Fruit fly (Drosophila melanogaster) whole organism, adult: Measurements from ENCODE around the gene CG43102.

Experiments
- CG11617 ChIP-seq: fragments of 200-800 bp; sonication (Bioruptor generic); optimal IDR thresholded peaks from 2 replicates; lab custom pipeline; 2017; ENCODE audit warnings: mild to moderate bottlenecking, missing biosample characterization, missing genetic modification reagents, missing genetic modification characterization
- CG12768 ChIP-seq: fragments of 200-800 bp; sonication (Bioruptor generic); optimal IDR thresholded peaks from 2 replicates; lab custom pipeline; 2017; ENCODE audit warnings: missing biosample characterization, missing genetic modification characterization, mild to moderate bottlenecking, moderate library complexity, missing genetic modification reagents
- CG14711 ChIP-seq: fragments of 200-800 bp; sonication (Bioruptor generic); optimal IDR thresholded peaks from 2 replicates; lab custom pipeline; 2018; ENCODE audit warnings: missing biosample characterization, mild to moderate bottlenecking, missing genetic modification characterization, moderate library complexity
- CG1620 ChIP-seq: fragments of 200-800 bp; sonication (Bioruptor generic); optimal IDR thresholded peaks from 2 replicates; lab custom pipeline; 2016; ENCODE audit warnings: missing biosample characterization, missing genetic modification characterization
- CG33017 ChIP-seq: fragments of 200-800 bp; sonication (Bioruptor generic); optimal IDR thresholded peaks from 2 replicates; lab custom pipeline; 2018; ENCODE audit warnings: missing biosample characterization, mild to moderate bottlenecking, missing genetic modification characterization, moderate library complexity
- CG5204 ChIP-seq: fragments of 200-800 bp; sonication (Bioruptor generic); optimal IDR thresholded peaks from 2 replicates; lab custom pipeline; 2016; ENCODE audit warnings: missing biosample characterization, missing genetic modification characterization
- CG7045 ChIP-seq: fragments of 200-800 bp; sonication (Bioruptor generic); optimal IDR thresholded peaks from 2 replicates; lab custom pipeline; 2017; ENCODE audit warnings: missing biosample characterization, mild to moderate bottlenecking, missing genetic modification characterization
- CG7101 ChIP-seq: fragments of 200-800 bp; sonication (Bioruptor generic); optimal IDR thresholded peaks from 2 replicates; lab custom pipeline; 2018; ENCODE audit warnings: missing biosample characterization, mild to moderate bottlenecking, missing genetic modification characterization, moderate library complexity
- Clk ChIP-seq: fragments of 200-800 bp; sonication (Bioruptor generic); optimal IDR thresholded peaks from 2 replicates; lab custom pipeline; 2017; ENCODE audit warnings: missing biosample characterization, missing genetic modification characterization
- Crg-1 ChIP-seq: fragments of 200-800 bp; sonication (Bioruptor generic); optimal IDR thresholded peaks from 2 replicates; lab custom pipeline; 2016; ENCODE audit warnings: missing biosample characterization, missing genetic modification characterization
- Hr96 ChIP-seq: fragments of 200-800 bp; sonication (Bioruptor generic); optimal IDR thresholded peaks from 2 replicates; lab custom pipeline; 2016; ENCODE audit warnings: missing biosample characterization, missing genetic modification characterization
- Mnt ChIP-seq: fragments of 200-800 bp; sonication (Bioruptor generic); optimal IDR thresholded peaks from 2 replicates; lab custom pipeline; 2016; ENCODE audit warnings: missing biosample characterization, mild to moderate bottlenecking, missing genetic modification characterization
- bab1 ChIP-seq: fragments of 200-800 bp; sonication (Bioruptor generic); optimal IDR thresholded peaks from 3 replicates; lab custom pipeline; 2019; ENCODE audit warnings: missing biosample characterization, mild to moderate bottlenecking, missing genetic modification characterization, moderate library complexity
- cic ChIP-seq: fragments of 200-800 bp; sonication (Bioruptor generic); optimal IDR thresholded peaks from 2 replicates; lab custom pipeline; 2017; ENCODE audit warnings: missing biosample characterization, mild to moderate bottlenecking, missing genetic modification characterization, moderate library complexity
- cnc ChIP-seq, 2 experiments: fragments of >200 bp; optimal IDR thresholded peaks; 2 replicates each; lab custom pipeline; 2017
- kay ChIP-seq: fragments of 200-800 bp; sonication (Bioruptor generic); peaks from one replicate; lab custom pipeline; 2016; ENCODE audit warnings: missing biosample characterization, missing genetic modification characterization, borderline replicate concordance
- ovo ChIP-seq: fragments of 200-800 bp; sonication (Bioruptor generic); optimal IDR thresholded peaks from 2 replicates; lab custom pipeline; 2016; ENCODE audit warnings: missing biosample characterization, missing genetic modification characterization
- pad ChIP-seq: fragments of 200-800 bp; sonication (Bioruptor generic); optimal IDR thresholded peaks from 3 replicates; lab custom pipeline; 2017; ENCODE audit warnings: missing biosample characterization, missing genetic modification characterization, mild to moderate bottlenecking, moderate library complexity, missing genetic modification reagents
- tj ChIP-seq: fragments of 200-800 bp; sonication (Bioruptor generic); optimal IDR thresholded peaks from 3 replicates; lab custom pipeline; 2017; ENCODE audit warnings: missing biosample characterization, mild to moderate bottlenecking, missing genetic modification characterization, moderate library complexity
- toe ChIP-seq: fragments of 200-800 bp; sonication (Bioruptor generic); optimal IDR thresholded peaks from 2 replicates; lab custom pipeline; 2016; ENCODE audit warnings: missing biosample characterization, missing genetic modification characterization

The CG43102 gene

dm6 chr3R:17759773-17760476 is 34.4 kb downstream of the CG43102 start:
- TF ChIP-seq CG5204 (peak; percentile 11), Mnt (no peak), CG12768 (GFP tag; lab: Kevin White, UChicago) (no peak), kay (peak; percentile 56), cic (GFP tag; lab: Kevin White, UChicago) (peak; percentile 3), tj (GFP tag; lab: Kevin White, UChicago) (peak; percentile 12)

- TF ChIP-seq cnc (optimal IDR thresholded peaks at IDR 0.05; lab: Kevin White, UChicago) = no peak
- peak; percentile 4 for TF ChIP-seq CG7101 (tag; lab: Kevin White, UChicago)
- no peak for TF ChIP-seq pad (GFP tag; lab: Kevin White, UChicago)
- TF ChIP-seq ovo (GFP tag; lab: Kevin White, UChicago) = peak; percentile 24
- peak; percentile 72 for TF ChIP-seq kay
- peak; percentile 50 for TF ChIP-seq Mnt
- peak; percentile 42 for TF ChIP-seq cic (GFP tag; lab: Kevin White, UChicago)
- no peak for TF ChIP-seq Clk
- TF ChIP-seq CG33017 = peak; percentile 25
Measured at dm6 chr3R:17758905-17759304, 35.4 kb downstream of the CG43102 start.

- TF ChIP-seq CG7101 (tag; lab: Kevin White, UChicago) (no peak), Mnt (no peak), cic (GFP tag; lab: Kevin White, UChicago) (no peak), CG5204 (no peak), Clk (no peak), Hr96 (GFP tag; lab: Kevin White, UChicago) (no peak), bab1 (GFP tag; lab: Kevin White, UChicago) (no peak), tj (GFP tag; lab: Kevin White, UChicago) (no peak), CG14711 (tag; lab: Kevin White, UChicago) (no peak), CG7045 (no peak), pad (GFP tag; lab: Kevin White, UChicago) (no peak), ovo (GFP tag; lab: Kevin White, UChicago) (no peak), CG33017 (no peak), kay (no peak)
Measured at dm6 chr3R:17742542-17742941, 51.7 kb downstream of the CG43102 start.

DNA sequence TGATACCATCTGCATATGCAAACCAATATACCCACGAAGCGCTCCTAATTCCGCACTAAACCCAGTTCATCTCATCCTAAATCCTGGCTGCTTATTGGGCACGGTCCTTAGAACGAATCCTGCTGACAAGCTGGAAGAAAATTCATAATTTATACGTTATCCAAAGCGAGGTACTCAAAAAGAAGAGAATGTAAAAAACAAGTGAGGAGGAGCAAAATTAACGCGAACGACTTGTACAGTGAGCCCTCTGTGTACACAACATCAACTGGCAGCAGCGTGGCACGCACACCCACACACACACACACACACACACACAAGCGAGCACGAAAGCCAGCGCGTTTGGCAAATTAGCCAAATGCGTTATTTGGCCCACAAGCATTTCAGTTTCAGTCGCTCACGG is 58.0 kb downstream of the CG43102 start, which contains the start of gene TyrRII:
Gene TyrRII (plus strand): TSS at position 301 of the 400 bp plus-strand sequence.
- TF ChIP-seq CG7101 (tag; lab: Kevin White, UChicago) = no peak
- TF ChIP-seq CG14711 (tag; lab: Kevin White, UChicago) = no peak
- no peak for TF ChIP-seq tj (GFP tag; lab: Kevin White, UChicago)
- TF ChIP-seq CG7045 = no peak
- TF ChIP-seq CG33017 = no peak
- TF ChIP-seq bab1 (GFP tag; lab: Kevin White, UChicago) = no peak
- no peak for TF ChIP-seq Crg-1 (GFP tag; lab: Kevin White, UChicago)
- TF ChIP-seq cic (GFP tag; lab: Kevin White, UChicago) = no peak
- TF ChIP-seq Clk = no peak
- no peak for TF ChIP-seq CG11617 (GFP tag; lab: Kevin White, UChicago)

DNA sequence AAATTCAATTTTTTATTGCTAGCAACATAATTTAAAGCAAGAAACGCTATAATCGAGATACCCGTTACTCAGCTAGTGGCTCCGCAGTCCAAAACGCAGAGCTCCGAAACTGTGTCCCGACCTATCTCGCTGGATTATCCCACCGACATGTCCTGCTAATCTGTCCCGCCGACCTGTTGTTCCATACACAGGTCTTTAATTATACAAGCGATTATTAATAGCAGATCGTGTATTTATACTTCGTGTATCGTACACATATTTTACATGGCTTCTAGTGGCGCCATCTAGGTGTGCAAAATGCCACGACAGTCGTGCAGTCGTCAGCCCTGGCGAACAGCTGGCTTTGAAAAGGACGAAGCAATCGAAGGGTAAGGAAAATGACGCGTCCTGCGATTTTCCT is 61.0 kb downstream of the CG43102 start, which contains the start of gene CG14321:
Gene CG14321 (plus strand): TSS at position 338 of the 400 bp plus-strand sequence.
- TF ChIP-seq bab1 (GFP tag; lab: Kevin White, UChicago) (no peak), kay (no peak), Clk (no peak), CG7101 (tag; lab: Kevin White, UChicago) (no peak), CG33017 (no peak), CG14711 (tag; lab: Kevin White, UChicago) (no peak), cic (GFP tag; lab: Kevin White, UChicago) (no peak)

- TF ChIP-seq toe (GFP tag; lab: Kevin White, UChicago) (no peak), kay (no peak), cnc (optimal IDR thresholded peaks at IDR 0.05; lab: Kevin White, UChicago) (no peak), cic (GFP tag; lab: Kevin White, UChicago) (no peak), CG12768 (GFP tag; lab: Kevin White, UChicago) (no peak), bab1 (GFP tag; lab: Kevin White, UChicago) (no peak), CG1620 (no peak), Crg-1 (GFP tag; lab: Kevin White, UChicago) (no peak), tj (GFP tag; lab: Kevin White, UChicago) (no peak), CG11617 (GFP tag; lab: Kevin White, UChicago) (no peak), CG5204 (no peak), Mnt (no peak), Clk (no peak), pad (GFP tag; lab: Kevin White, UChicago) (no peak), ovo (GFP tag; lab: Kevin White, UChicago) (no peak), CG33017 (no peak), CG7045 (no peak), CG7101 (tag; lab: Kevin White, UChicago) (no peak)
Measured at dm6 chr3R:17725558-17725957, 68.7 kb downstream of the CG43102 start, which contains the start of gene Lgr1. TSS of gene Lgr1 (plus strand) at chr3R:17725777.

DNA sequence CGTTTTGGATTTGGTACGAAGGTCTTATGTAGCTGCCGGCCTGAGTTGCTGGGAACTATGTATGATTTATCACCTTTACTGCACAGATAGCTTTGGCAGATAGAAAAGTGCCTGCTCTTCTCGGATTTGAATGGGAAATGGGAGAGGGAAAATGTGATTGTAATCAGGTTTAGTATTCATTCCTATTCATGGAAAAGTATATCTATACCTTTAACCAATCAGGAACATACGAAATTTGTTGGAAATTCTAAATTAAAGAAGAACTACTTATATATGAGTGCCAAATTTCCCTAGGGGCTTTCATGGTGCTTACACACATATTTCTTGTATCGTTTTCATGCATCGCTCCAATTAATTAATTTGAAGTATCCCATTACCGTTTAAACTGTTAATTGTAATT is 69.3 kb downstream of the CG43102 start, which contains the start of gene Atg8b:
Gene Atg8b (minus strand): TSS at position 101 of the 400 bp plus-strand sequence.
- TF ChIP-seq CG1620 (no peak), Hr96 (GFP tag; lab: Kevin White, UChicago) (no peak), kay (no peak), CG7045 (no peak), cnc (optimal IDR thresholded peaks at IDR 0.05; lab: Kevin White, UChicago) (no peak), cic (GFP tag; lab: Kevin White, UChicago) (no peak), CG33017 (no peak), CG14711 (tag; lab: Kevin White, UChicago) (no peak), toe (GFP tag; lab: Kevin White, UChicago) (no peak), CG12768 (GFP tag; lab: Kevin White, UChicago) (no peak), Mnt (no peak), Clk (no peak), ovo (GFP tag; lab: Kevin White, UChicago) (no peak), CG7101 (tag; lab: Kevin White, UChicago) (no peak), CG5204 (no peak), Crg-1 (GFP tag; lab: Kevin White, UChicago) (no peak), bab1 (GFP tag; lab: Kevin White, UChicago) (no peak), tj (GFP tag; lab: Kevin White, UChicago) (no peak)
